Fruit fly (Drosophila melanogaster) whole organism, adult: ENCODE measurements around the gene VGlut.

Source experiments
- CG11617 ChIP-seq: fragments of 200-800 bp; sonication (Bioruptor generic); optimal IDR thresholded peaks from 2 replicates; lab custom pipeline; 2017; ENCODE audit warnings: mild to moderate bottlenecking, missing biosample characterization, missing genetic modification reagents, missing genetic modification characterization
- CG12768 ChIP-seq: fragments of 200-800 bp; sonication (Bioruptor generic); optimal IDR thresholded peaks from 2 replicates; lab custom pipeline; 2017; ENCODE audit warnings: missing biosample characterization, missing genetic modification characterization, mild to moderate bottlenecking, moderate library complexity, missing genetic modification reagents
- CG14711 ChIP-seq: fragments of 200-800 bp; sonication (Bioruptor generic); optimal IDR thresholded peaks from 2 replicates; lab custom pipeline; 2018; ENCODE audit warnings: missing biosample characterization, mild to moderate bottlenecking, missing genetic modification characterization, moderate library complexity
- CG1620 ChIP-seq: fragments of 200-800 bp; sonication (Bioruptor generic); optimal IDR thresholded peaks from 2 replicates; lab custom pipeline; 2016; ENCODE audit warnings: missing biosample characterization, missing genetic modification characterization
- CG33017 ChIP-seq: fragments of 200-800 bp; sonication (Bioruptor generic); optimal IDR thresholded peaks from 2 replicates; lab custom pipeline; 2018; ENCODE audit warnings: missing biosample characterization, mild to moderate bottlenecking, missing genetic modification characterization, moderate library complexity
- CG5204 ChIP-seq: fragments of 200-800 bp; sonication (Bioruptor generic); optimal IDR thresholded peaks from 2 replicates; lab custom pipeline; 2016; ENCODE audit warnings: missing biosample characterization, missing genetic modification characterization
- CG7045 ChIP-seq: fragments of 200-800 bp; sonication (Bioruptor generic); optimal IDR thresholded peaks from 2 replicates; lab custom pipeline; 2017; ENCODE audit warnings: missing biosample characterization, mild to moderate bottlenecking, missing genetic modification characterization
- CG7101 ChIP-seq: fragments of 200-800 bp; sonication (Bioruptor generic); optimal IDR thresholded peaks from 2 replicates; lab custom pipeline; 2018; ENCODE audit warnings: missing biosample characterization, mild to moderate bottlenecking, missing genetic modification characterization, moderate library complexity
- Clk ChIP-seq: fragments of 200-800 bp; sonication (Bioruptor generic); optimal IDR thresholded peaks from 2 replicates; lab custom pipeline; 2017; ENCODE audit warnings: missing biosample characterization, missing genetic modification characterization
- Crg-1 ChIP-seq: fragments of 200-800 bp; sonication (Bioruptor generic); optimal IDR thresholded peaks from 2 replicates; lab custom pipeline; 2016; ENCODE audit warnings: missing biosample characterization, missing genetic modification characterization
- Hr96 ChIP-seq: fragments of 200-800 bp; sonication (Bioruptor generic); optimal IDR thresholded peaks from 2 replicates; lab custom pipeline; 2016; ENCODE audit warnings: missing biosample characterization, missing genetic modification characterization
- Mnt ChIP-seq: fragments of 200-800 bp; sonication (Bioruptor generic); optimal IDR thresholded peaks from 2 replicates; lab custom pipeline; 2016; ENCODE audit warnings: missing biosample characterization, mild to moderate bottlenecking, missing genetic modification characterization
- bab1 ChIP-seq: fragments of 200-800 bp; sonication (Bioruptor generic); optimal IDR thresholded peaks from 3 replicates; lab custom pipeline; 2019; ENCODE audit warnings: missing biosample characterization, mild to moderate bottlenecking, missing genetic modification characterization, moderate library complexity
- cic ChIP-seq: fragments of 200-800 bp; sonication (Bioruptor generic); optimal IDR thresholded peaks from 2 replicates; lab custom pipeline; 2017; ENCODE audit warnings: missing biosample characterization, mild to moderate bottlenecking, missing genetic modification characterization, moderate library complexity
- cnc ChIP-seq, 2 experiments: fragments of >200 bp; optimal IDR thresholded peaks; 2 replicates each; lab custom pipeline; 2017
- kay ChIP-seq: fragments of 200-800 bp; sonication (Bioruptor generic); peaks from one replicate; lab custom pipeline; 2016; ENCODE audit warnings: missing biosample characterization, missing genetic modification characterization, borderline replicate concordance
- ovo ChIP-seq: fragments of 200-800 bp; sonication (Bioruptor generic); optimal IDR thresholded peaks from 2 replicates; lab custom pipeline; 2016; ENCODE audit warnings: missing biosample characterization, missing genetic modification characterization
- pad ChIP-seq: fragments of 200-800 bp; sonication (Bioruptor generic); optimal IDR thresholded peaks from 3 replicates; lab custom pipeline; 2017; ENCODE audit warnings: missing biosample characterization, missing genetic modification characterization, mild to moderate bottlenecking, moderate library complexity, missing genetic modification reagents
- tj ChIP-seq: fragments of 200-800 bp; sonication (Bioruptor generic); optimal IDR thresholded peaks from 3 replicates; lab custom pipeline; 2017; ENCODE audit warnings: missing biosample characterization, mild to moderate bottlenecking, missing genetic modification characterization, moderate library complexity
- toe ChIP-seq: fragments of 200-800 bp; sonication (Bioruptor generic); optimal IDR thresholded peaks from 2 replicates; lab custom pipeline; 2016; ENCODE audit warnings: missing biosample characterization, missing genetic modification characterization

Gene VGlut

DNA sequence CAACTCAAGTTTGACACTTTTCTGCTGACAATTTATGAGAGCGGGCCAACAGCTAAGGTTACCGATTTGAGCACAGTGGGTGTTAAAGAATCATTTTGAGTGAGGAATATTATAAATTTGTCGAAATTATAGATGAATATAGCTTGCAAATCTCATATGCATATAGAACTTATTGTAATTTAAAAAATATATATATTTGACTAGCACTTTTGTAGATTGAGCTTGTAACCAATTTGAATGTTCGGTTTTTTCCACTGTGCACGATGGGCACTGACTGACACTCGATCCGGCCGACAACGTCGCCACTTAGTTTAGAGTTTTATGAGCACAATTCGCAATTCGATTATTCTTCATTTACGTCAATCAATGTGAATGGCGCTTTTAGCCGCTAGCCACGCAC is 1.6 kb upstream of the VGlut start:
- TF ChIP-seq CG7045 (no peak), toe (GFP tag; lab: Kevin White, UChicago) (no peak), CG5204 (GFP tag; lab: Kevin White, UChicago) (no peak), ovo (no peak), bab1 (GFP tag; lab: Kevin White, UChicago) (no peak), CG12768 (GFP tag; lab: Kevin White, UChicago) (no peak), kay (GFP tag; lab: Kevin White, UChicago) (no peak), CG33017 (tag; lab: Kevin White, UChicago) (no peak), Clk (GFP tag; lab: Kevin White, UChicago) (no peak), cic (no peak), pad (GFP tag; lab: Kevin White, UChicago) (no peak), CG1620 (GFP tag; lab: Kevin White, UChicago) (no peak), Mnt (no peak), Hr96 (GFP tag; lab: Kevin White, UChicago) (no peak), CG11617 (GFP tag; lab: Kevin White, UChicago) (no peak), CG14711 (tag; lab: Kevin White, UChicago) (no peak), tj (GFP tag; lab: Kevin White, UChicago) (no peak)

- TF ChIP-seq pad (GFP tag; lab: Kevin White, UChicago) (no peak), ovo (no peak), CG7045 (no peak), Mnt (no peak), Crg-1 (GFP tag; lab: Kevin White, UChicago) (no peak), toe (GFP tag; lab: Kevin White, UChicago) (no peak), tj (GFP tag; lab: Kevin White, UChicago) (no peak)
These were observed 2.1 kb downstream of the VGlut start for dm6 chr2L:2402194-2402593.

DNA sequence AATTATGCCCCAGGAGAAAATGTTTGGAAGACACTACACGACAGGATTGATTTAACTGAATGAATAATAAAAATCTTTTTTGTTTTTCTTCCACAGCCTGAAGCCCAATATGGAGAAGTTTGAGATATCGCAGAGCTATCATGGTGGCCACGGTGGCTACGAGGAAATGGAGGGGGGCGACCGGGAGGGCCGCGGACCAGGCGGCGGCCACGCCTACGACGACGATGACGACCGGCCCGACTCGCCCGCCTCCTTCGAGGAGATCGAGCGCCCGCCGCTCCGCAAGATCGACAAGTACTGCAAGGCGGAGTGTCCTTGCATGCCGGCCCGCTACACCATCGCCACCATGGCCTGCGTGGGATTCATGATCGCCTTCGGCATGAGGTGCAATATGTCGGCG is 4.5 kb downstream of the VGlut start:
- no peak for TF ChIP-seq cic
- TF ChIP-seq CG11617 (GFP tag; lab: Kevin White, UChicago): no peak
- TF ChIP-seq toe (GFP tag; lab: Kevin White, UChicago): no peak
- no peak for TF ChIP-seq Mnt
- no peak for TF ChIP-seq tj (GFP tag; lab: Kevin White, UChicago)
- TF ChIP-seq Crg-1 (GFP tag; lab: Kevin White, UChicago): no peak
- no peak for TF ChIP-seq CG33017 (tag; lab: Kevin White, UChicago)

DNA sequence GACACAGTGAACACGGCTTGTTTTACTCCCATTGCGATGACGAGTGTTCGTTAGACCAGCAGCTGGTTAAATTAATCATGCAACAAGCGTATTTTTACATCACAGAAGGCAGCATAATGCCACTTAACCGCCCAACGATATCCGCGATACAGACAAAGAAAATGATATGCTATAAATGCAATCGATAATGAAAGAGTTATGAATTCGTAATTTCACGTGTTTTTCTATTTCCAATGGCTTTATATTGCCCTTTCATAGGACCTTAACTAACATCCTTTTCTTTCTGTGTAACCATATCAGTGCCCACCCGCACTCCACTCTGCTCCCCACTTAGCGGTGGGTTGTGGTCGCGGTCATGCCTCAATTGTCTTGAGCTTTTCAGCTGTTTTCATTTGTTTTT is 13.0 kb downstream of the VGlut start:
- no peak for TF ChIP-seq Hr96 (GFP tag; lab: Kevin White, UChicago)
- no peak for TF ChIP-seq CG7045
- TF ChIP-seq CG7101: no peak
- no peak for TF ChIP-seq CG11617 (GFP tag; lab: Kevin White, UChicago)
- TF ChIP-seq cic: no peak
- TF ChIP-seq Clk (GFP tag; lab: Kevin White, UChicago): no peak
- no peak for TF ChIP-seq pad (GFP tag; lab: Kevin White, UChicago)
- no peak for TF ChIP-seq Mnt
- no peak for TF ChIP-seq CG12768 (GFP tag; lab: Kevin White, UChicago)
- TF ChIP-seq toe (GFP tag; lab: Kevin White, UChicago): no peak
- no peak for TF ChIP-seq kay (GFP tag; lab: Kevin White, UChicago)

- no peak for TF ChIP-seq CG33017 (tag; lab: Kevin White, UChicago)
- TF ChIP-seq CG1620 (GFP tag; lab: Kevin White, UChicago): no peak
- TF ChIP-seq Mnt: no peak
- no peak for TF ChIP-seq CG7101
- TF ChIP-seq Clk (GFP tag; lab: Kevin White, UChicago): no peak
- no peak for TF ChIP-seq bab1 (GFP tag; lab: Kevin White, UChicago)
- TF ChIP-seq cnc (optimal IDR thresholded peaks at IDR 0.05; lab: Kevin White, UChicago): no peak
- no peak for TF ChIP-seq tj (GFP tag; lab: Kevin White, UChicago)
- no peak for TF ChIP-seq cic
These were observed 15.0 kb downstream of the VGlut start, which contains the start of gene CG18641 for dm6 chr2L:2415109-2415508. TSS of gene CG18641 (minus strand) at chr2L:2415322.

dm6 chr2L:2416620-2417019 is 16.5 kb downstream of the VGlut start, which contains the start of gene CG31948:
TSS of gene CG31948 (minus strand) at chr2L:2416720.
- TF ChIP-seq CG1620 (GFP tag; lab: Kevin White, UChicago) (no peak), CG7045 (no peak), pad (GFP tag; lab: Kevin White, UChicago) (no peak), kay (GFP tag; lab: Kevin White, UChicago) (no peak), Crg-1 (GFP tag; lab: Kevin White, UChicago) (no peak), Clk (GFP tag; lab: Kevin White, UChicago) (no peak), cic (no peak), Hr96 (GFP tag; lab: Kevin White, UChicago) (no peak), CG14711 (tag; lab: Kevin White, UChicago) (no peak), CG11617 (GFP tag; lab: Kevin White, UChicago) (no peak), tj (GFP tag; lab: Kevin White, UChicago) (no peak), Mnt (no peak), cnc (optimal IDR thresholded peaks at IDR 0.05; lab: Kevin White, UChicago) (no peak), ovo (no peak), toe (GFP tag; lab: Kevin White, UChicago) (no peak), CG5204 (GFP tag; lab: Kevin White, UChicago) (no peak)

DNA sequence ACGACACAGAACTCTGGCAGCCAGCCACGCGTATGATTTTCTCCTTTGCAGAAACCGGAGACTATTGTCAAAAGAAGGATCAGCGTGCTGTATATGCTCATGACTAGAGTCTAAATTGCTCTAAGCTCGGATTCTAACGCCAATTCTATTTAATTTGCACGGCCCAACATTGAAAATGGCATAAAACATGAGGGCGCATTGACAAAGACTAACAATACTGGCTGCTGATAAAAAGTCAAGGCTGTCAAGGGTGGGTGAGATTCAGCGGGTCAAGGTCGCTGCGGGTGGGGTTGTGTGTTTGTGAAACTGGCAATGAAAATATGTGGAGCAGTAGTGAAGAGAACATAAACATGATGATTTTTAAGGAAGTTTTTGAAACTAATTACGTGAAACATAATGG is 17.8 kb downstream of the VGlut start, which contains the start of gene CG34448:
Gene CG34448 (minus strand): TSS at position 101 of the 400 bp plus-strand sequence.
- TF ChIP-seq tj (GFP tag; lab: Kevin White, UChicago) (no peak), ovo (no peak), Clk (GFP tag; lab: Kevin White, UChicago) (no peak), cnc (optimal IDR thresholded peaks at IDR 0.05; lab: Kevin White, UChicago) (no peak), Hr96 (GFP tag; lab: Kevin White, UChicago) (no peak), CG14711 (tag; lab: Kevin White, UChicago) (no peak), CG11617 (GFP tag; lab: Kevin White, UChicago) (no peak), CG33017 (tag; lab: Kevin White, UChicago) (no peak), Mnt (no peak), CG7101 (no peak), bab1 (GFP tag; lab: Kevin White, UChicago) (no peak), toe (GFP tag; lab: Kevin White, UChicago) (no peak), pad (GFP tag; lab: Kevin White, UChicago) (no peak), CG12768 (GFP tag; lab: Kevin White, UChicago) (no peak), CG1620 (GFP tag; lab: Kevin White, UChicago) (no peak), CG7045 (no peak), cic (no peak), CG5204 (GFP tag; lab: Kevin White, UChicago) (no peak)
